Worm (Caenorhabditis elegans): Measurements from ENCODE around the gene xnd-1.

Gene xnd-1

ce11 chrIII:5604080-5604479 is at the start of gene xnd-1:
Gene xnd-1 (plus strand): TSS chrIII:5604460.
- TF ChIP-seq ceh-82 (tag; optimal IDR thresholded peaks at IDR 0.05) (no peak), ceh-28 (tag; optimal IDR thresholded peaks at IDR 0.05) (no peak), skn-1 (tag; optimal IDR thresholded peaks at IDR 0.05) (no peak), ZK546.5 (tag; optimal IDR thresholded peaks at IDR 0.05) (no peak), daf-8 (GFP tag; IDR thresholded peaks at IDR 0.05) (no peak), nhr-41 (GFP tag; IDR thresholded peaks at IDR 0.05) (no peak), ama-1 (optimal IDR thresholded peaks at IDR 0.05) (no peak)

- TF ChIP-seq F10B5.3 (tag; optimal IDR thresholded peaks at IDR 0.05) (peak; percentile 14), F49E8.2 (tag; optimal IDR thresholded peaks at IDR 0.05; ENCODE audit: borderline replicate concordance) (no peak), lin-13 (GFP tag; optimal IDR thresholded peaks at IDR 0.05) (peak; percentile 43), snpc-4 (tag; optimal IDR thresholded peaks at IDR 0.05) (no peak), nhr-77 (tag; optimal IDR thresholded peaks at IDR 0.05) (peak; percentile 14), nhr-10 (tag; optimal IDR thresholded peaks at IDR 0.05) (peak; percentile 42), unc-39 (tag; optimal IDR thresholded peaks at IDR 0.05) (no peak), nhr-237 (tag; optimal IDR thresholded peaks at IDR 0.05) (no peak), dve-1 (tag; optimal IDR thresholded peaks at IDR 0.05; ENCODE audit: insufficient read depth) (peak; percentile 79), daf-8 (GFP tag; IDR thresholded peaks at IDR 0.05) (no peak), arid-1 (GFP tag; conservative IDR thresholded peaks at IDR 0.05) (0 out of 2 replicates have a peak, but pooled peaks have one; percentile 47), ctbp-1 (GFP tag; IDR thresholded peaks at IDR 0.05) (peak; percentile 58), zfp-2 (tag; optimal IDR thresholded peaks at IDR 0.05) (peak; percentile 13), ces-1 (GFP tag; optimal IDR thresholded peaks at IDR 0.05) (peak; percentile 82), rbr-2 (tag; optimal IDR thresholded peaks at IDR 0.05) (peak; percentile 75), hmg-1.1 (GFP tag; IDR thresholded peaks at IDR 0.05) (peak; percentile 80), zip-11 (GFP tag; IDR thresholded peaks at IDR 0.05) (no peak), madf-9 (GFP tag; conservative IDR thresholded peaks at IDR 0.05) (0 out of 2 replicates have a peak, but pooled peaks have one; percentile 34), nhr-42 (GFP tag; IDR thresholded peaks at IDR 0.05) (0 out of 2 replicates have a peak, but pooled peaks have one; percentile 46), duxl-1 (tag; optimal IDR thresholded peaks at IDR 0.05; ENCODE audit: poor library complexity) (peak; percentile 89), T20F7.1 (GFP tag; optimal IDR thresholded peaks at IDR 0.05) (peak; percentile 64), ceh-20 (GFP tag; IDR thresholded peaks at IDR 0.05) (peak; percentile 59; the same call in 1 of the 2 replicates), nhr-6 (tag; optimal IDR thresholded peaks at IDR 0.05) (peak; percentile 48), F37D6.2 (tag; optimal IDR thresholded peaks at IDR 0.05) (peak; percentile 26), T26A8.4 (GFP tag; IDR thresholded peaks at IDR 0.05) (peak; percentile 65; the same call in 1 of the 2 replicates), php-3 (GFP tag; IDR thresholded peaks at IDR 0.05) (0 out of 2 replicates have a peak, but pooled peaks have one; percentile 46), hlh-11 (tag; optimal IDR thresholded peaks at IDR 0.05) (peak; percentile 67), lin-15B (tag; optimal IDR thresholded peaks at IDR 0.05) (no peak), daf-19 (GFP tag; conservative IDR thresholded peaks at IDR 0.05) (0 out of 2 replicates have a peak, but pooled peaks have one; percentile 48), dmd-9 (GFP tag; IDR thresholded peaks at IDR 0.05) (no peak), nhr-102 (tag; optimal IDR thresholded peaks at IDR 0.05) (peak; percentile 68), gei-8 (GFP tag; optimal IDR thresholded peaks at IDR 0.05) (no peak), pha-4 (GFP tag; IDR thresholded peaks at IDR 0.05) (peak; percentile 87), pha-4 (tag; optimal IDR thresholded peaks at IDR 0.05) (no peak), spr-1 (tag; optimal IDR thresholded peaks at IDR 0.05) (peak; percentile 34), Y5F2A.4 (GFP tag; optimal IDR thresholded peaks at IDR 0.05) (no peak), ceh-28 (tag; optimal IDR thresholded peaks at IDR 0.05) (peak; percentile 34), nhr-25 (tag; optimal IDR thresholded peaks at IDR 0.05; ENCODE audit: borderline replicate concordance, insufficient read depth) (no peak), nhr-28 (tag; optimal IDR thresholded peaks at IDR 0.05) (peak; percentile 27), egl-43 (GFP tag; IDR thresholded peaks at IDR 0.05) (0 out of 2 replicates have a peak, but pooled peaks have one; percentile 57), dpl-1 (GFP tag; optimal IDR thresholded peaks at IDR 0.05) (peak; percentile 76), mxl-2 (GFP tag; conservative IDR thresholded peaks at IDR 0.05) (no peak), madf-5 (GFP tag; IDR thresholded peaks at IDR 0.05) (no peak), attf-4 (tag; optimal IDR thresholded peaks at IDR 0.05) (no peak)
Measured at ce11 chrIII:5554884-5555500, 49.3 kb upstream of the xnd-1 start, which contains the start of the genes nmad-1 and hach-1. Gene nmad-1 (minus strand): TSS chrIII:5554934. Gene hach-1 (plus strand): TSS chrIII:5555450.

All from whole organism, L4 larva.